Worm (Caenorhabditis elegans): ENCODE measurements around the gene W08F4.13.
"Not testable (repeated sequence)": the region's sequence is repeated elsewhere in the genome, so short reads cannot be mapped to it uniquely, and the experiment has no call there.

W08F4.13 gene

DNA sequence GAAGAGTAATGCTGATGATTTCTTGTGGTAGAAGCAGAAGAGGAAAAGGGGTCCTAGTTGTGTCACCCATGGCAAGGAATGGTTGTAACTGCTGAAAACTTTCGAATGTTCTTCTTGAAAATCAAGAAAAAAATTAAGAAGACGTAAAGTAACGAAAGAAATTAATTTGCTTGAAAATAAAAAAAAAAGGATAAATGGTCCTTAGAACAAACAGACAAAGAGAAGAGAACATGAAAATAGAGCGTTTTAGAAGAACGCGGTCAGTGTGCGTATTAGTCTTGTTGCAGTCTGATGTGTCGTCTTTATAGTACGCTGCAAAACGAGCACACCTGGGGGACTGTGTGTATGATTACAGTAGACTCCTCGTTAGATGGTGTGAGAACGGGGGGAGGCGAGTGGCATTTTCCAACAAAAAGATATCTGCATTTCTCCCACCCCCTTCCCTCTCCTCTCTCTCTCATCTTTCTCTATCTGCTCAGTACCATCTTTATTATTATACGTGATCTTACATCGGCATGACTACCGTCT is at the start of gene W08F4.13, which contains the start of gene W08F4.12:
W08F4.13 (plus strand) TSS at position 478 of the 528 bp plus-strand sequence.
W08F4.12 (minus strand) TSS at position 101 of the 528 bp plus-strand sequence.
- TF ChIP-seq lin-54 (GFP tag; optimal IDR thresholded peaks at IDR 0.05), result no peak
- TF ChIP-seq F49E8.2 (tag; optimal IDR thresholded peaks at IDR 0.05; ENCODE audit: insufficient read depth), result no peak
- no peak for TF ChIP-seq D2030.7 (GFP tag; IDR thresholded peaks at IDR 0.05)
- TF ChIP-seq egl-18 (GFP tag; IDR thresholded peaks at IDR 0.05), result no peak
- no peak for TF ChIP-seq hsf-1 (GFP tag; IDR thresholded peaks at IDR 0.05)

DNA sequence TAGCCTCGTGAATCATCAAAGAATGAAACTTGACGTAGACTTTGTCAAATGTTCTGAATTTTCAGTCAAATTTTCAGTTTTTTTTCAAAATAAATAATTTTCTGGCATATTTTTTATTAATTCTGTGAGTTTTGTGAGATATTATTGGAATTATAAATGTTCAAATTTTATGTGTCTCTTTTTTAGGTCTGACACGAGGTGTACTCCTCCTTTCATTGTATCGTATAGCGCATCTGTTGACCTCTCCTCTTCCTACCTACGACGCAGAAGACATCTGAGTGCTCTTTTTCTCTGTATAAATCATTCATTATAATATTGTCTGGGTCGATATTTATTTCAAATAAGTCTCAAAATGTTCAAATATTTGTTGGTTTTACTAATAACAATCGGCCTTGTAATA is 49.4 kb upstream of the W08F4.13 start, which contains the start of gene T27A1.3:
T27A1.3 (plus strand) TSS at position 301 of the 400 bp plus-strand sequence.
- not testable (repeated sequence) for TF ChIP-seq rcor-1 (GFP tag; IDR thresholded peaks at IDR 0.05); aptf-2 (GFP tag; conservative IDR thresholded peaks at IDR 0.05); tbx-9 (tag; optimal IDR thresholded peaks at IDR 0.05; ENCODE audit: borderline replicate concordance)

DNA sequence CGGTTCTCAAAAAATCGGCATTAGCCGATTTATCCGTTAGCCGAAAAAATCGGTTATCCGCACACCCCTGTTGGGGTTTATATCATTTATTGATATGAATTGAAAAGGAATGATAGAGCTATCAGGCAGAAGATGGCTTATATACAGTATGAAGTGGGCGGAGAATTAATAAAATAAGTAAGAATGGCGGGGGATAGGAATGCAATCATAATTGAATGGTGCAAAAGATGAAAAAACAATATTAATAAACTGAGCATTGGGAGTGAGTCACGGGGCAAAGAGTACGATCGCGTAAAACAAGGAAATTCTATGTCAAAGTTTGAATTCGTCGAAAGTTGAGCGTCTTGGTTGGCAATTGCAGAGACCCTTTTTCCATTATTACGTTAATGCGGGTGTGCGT is 47.8 kb upstream of the W08F4.13 start, which contains the start of gene T27A1.2:
T27A1.2 (minus strand) TSS at position 101 of the 400 bp plus-strand sequence.
- TF ChIP-seq T26A5.8 (tag; optimal IDR thresholded peaks at IDR 0.05) (no peak), aptf-2 (GFP tag; conservative IDR thresholded peaks at IDR 0.05) (no peak)

DNA sequence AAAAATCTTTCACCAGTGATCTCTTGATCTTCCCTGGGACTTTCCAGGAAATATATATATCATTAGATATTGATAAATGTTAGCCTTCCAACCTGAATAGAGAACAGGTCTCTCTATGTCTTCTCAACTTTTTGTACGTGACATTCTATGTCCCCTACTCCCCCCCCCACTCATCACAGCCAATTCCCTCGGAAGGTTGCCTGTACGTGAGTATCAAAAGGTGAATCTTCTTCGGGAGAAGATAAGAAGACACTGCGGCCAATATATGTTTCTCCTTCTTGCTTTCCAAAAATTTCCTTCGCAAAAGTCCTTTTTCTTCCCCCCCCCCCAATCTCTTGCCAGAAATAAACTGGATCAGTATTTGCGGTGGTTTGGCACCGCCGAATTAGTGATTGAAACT is 42.2 kb upstream of the W08F4.13 start:
- TF ChIP-seq ama-1 (optimal IDR thresholded peaks at IDR 0.05), result no peak
- no peak for TF ChIP-seq ama-1 (GFP tag; optimal IDR thresholded peaks at IDR 0.05)
- no peak for TF ChIP-seq lag-1 (GFP tag; IDR thresholded peaks at IDR 0.05)
- TF ChIP-seq mes-4 (tag; optimal IDR thresholded peaks at IDR 0.05), result no peak
- TF ChIP-seq K12H6.12 (tag; optimal IDR thresholded peaks at IDR 0.05), result no peak
- TF ChIP-seq nhr-27 (tag; optimal IDR thresholded peaks at IDR 0.05), result no peak
- no peak for TF ChIP-seq ztf-6 (GFP tag; IDR thresholded peaks at IDR 0.05)
- TF ChIP-seq bed-2 (GFP tag; IDR thresholded peaks at IDR 0.05), result no peak
- TF ChIP-seq repo-1 (tag; optimal IDR thresholded peaks at IDR 0.05), result no peak
- no peak for TF ChIP-seq nhr-120 (GFP tag; IDR thresholded peaks at IDR 0.05)
- no peak for TF ChIP-seq pha-4 (tag; optimal IDR thresholded peaks at IDR 0.05)
- no peak for TF ChIP-seq B0019.2 (GFP tag; conservative IDR thresholded peaks at IDR 0.05)
- no peak for TF ChIP-seq mcd-1 (GFP tag; IDR thresholded peaks at IDR 0.05)

DNA sequence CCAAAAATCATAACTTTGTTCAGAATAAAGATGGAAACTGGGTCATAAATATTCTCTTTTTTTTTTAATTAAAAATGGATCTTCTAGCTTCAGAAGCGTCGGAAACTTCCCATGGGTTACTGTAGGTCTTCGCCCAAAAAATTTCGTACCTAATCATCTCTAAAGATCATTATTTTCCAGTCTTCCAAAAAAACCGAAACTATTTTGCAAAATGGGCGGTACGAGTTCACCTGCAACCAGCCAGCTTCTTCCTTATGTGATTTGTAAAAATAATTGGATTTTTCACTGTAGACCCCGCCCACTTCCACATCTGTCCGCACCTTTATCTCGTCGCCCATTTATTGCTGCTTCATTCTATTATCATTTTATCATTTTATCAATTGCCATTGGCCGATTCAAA is 38.2 kb upstream of the W08F4.13 start, which contains the start of gene mlt-10:
mlt-10 (plus strand) TSS at position 301 of the 400 bp plus-strand sequence.
- TF ChIP-seq atf-7 (tag; optimal IDR thresholded peaks at IDR 0.05) (no peak), somi-1 (GFP tag; optimal IDR thresholded peaks at IDR 0.05) (no peak), repo-1 (tag; optimal IDR thresholded peaks at IDR 0.05) (no peak), madf-6 (GFP tag; IDR thresholded peaks at IDR 0.05) (no peak), ceh-100 (GFP tag; IDR thresholded peaks at IDR 0.05) (no peak), hmg-20 (GFP tag; IDR thresholded peaks at IDR 0.05) (no peak), rcor-1 (GFP tag; IDR thresholded peaks at IDR 0.05) (no peak), athp-1 (tag; optimal IDR thresholded peaks at IDR 0.05) (no peak), madf-8 (GFP tag; conservative IDR thresholded peaks at IDR 0.05) (no peak), C06A6.2 (GFP tag; conservative IDR thresholded peaks at IDR 0.05) (no peak), madf-10 (tag; optimal IDR thresholded peaks at IDR 0.05) (no peak), F10E7.11 (tag; optimal IDR thresholded peaks at IDR 0.05) (no peak), B0035.1 (tag; optimal IDR thresholded peaks at IDR 0.05) (no peak), snpc-3.4 (tag; optimal IDR thresholded peaks at IDR 0.05) (no peak), ceh-58 (GFP tag; IDR thresholded peaks at IDR 0.05) (no peak), nfya-1 (tag; optimal IDR thresholded peaks at IDR 0.05; ENCODE audit: borderline replicate concordance, insufficient read depth) (no peak), ztf-26 (tag; optimal IDR thresholded peaks at IDR 0.05) (no peak), madf-3 (GFP tag; IDR thresholded peaks at IDR 0.05) (no peak)
